Fruit fly (Drosophila melanogaster) whole organism, embryonic: Measurements from ENCODE around the gene Cadps.

Experiments
- Antp ChIP-seq: fragments of 200-800 bp; sonication (Bioruptor generic); optimal IDR thresholded peaks from 3 replicates; lab custom pipeline; 2016; ENCODE audit warnings: missing biosample characterization, missing genetic modification characterization
- Bdp1 ChIP-seq: fragments of 200-800 bp; sonication (Bioruptor generic); optimal IDR thresholded peaks from 3 replicates; lab custom pipeline; 2016; ENCODE audit warnings: missing biosample characterization, missing genetic modification characterization
- CG10209 ChIP-seq: fragments of 200-800 bp; sonication (Bioruptor generic); optimal IDR thresholded peaks from 3 replicates; lab custom pipeline; 2017; ENCODE audit warnings: missing biosample characterization, mild to moderate bottlenecking, missing genetic modification characterization, missing genetic modification reagents
- CG11398 ChIP-seq: fragments of 200-800 bp; sonication (Bioruptor generic); optimal IDR thresholded peaks from 2 replicates; lab custom pipeline; 2016; ENCODE audit warnings: missing biosample characterization, missing genetic modification characterization
- CG11456 ChIP-seq: fragments of 200-800 bp; sonication (Bioruptor generic); IDR thresholded peaks from 3 replicates; pipeline ENCODE4 v1.3.6; 2022; ENCODE audit warnings: missing biosample characterization, missing genetic modification characterization
- CG11695 ChIP-seq: fragments of 200-800 bp; sonication (Bioruptor generic); IDR thresholded peaks from 3 replicates; pipeline ENCODE4 v1.3.6; 2022; ENCODE audit warnings: missing biosample characterization, missing genetic modification characterization
- CG12236 ChIP-seq: fragments of 200-800 bp; sonication (Bioruptor generic); optimal IDR thresholded peaks from 2 replicates; lab custom pipeline; 2016; ENCODE audit warnings: missing biosample characterization, missing genetic modification characterization
- CG12659 ChIP-seq: fragments of 200-800 bp; sonication (Bioruptor generic); optimal IDR thresholded peaks from 3 replicates; lab custom pipeline; 2017; ENCODE audit warnings: mild to moderate bottlenecking, missing biosample characterization, missing genetic modification reagents, missing genetic modification characterization
- CG12769 ChIP-seq: fragments of 200-800 bp; sonication (Bioruptor generic); optimal IDR thresholded peaks from 2 replicates; lab custom pipeline; 2019; ENCODE audit warnings: missing biosample characterization, mild to moderate bottlenecking, missing genetic modification characterization, moderate library complexity
- CG1603 ChIP-seq: fragments of 200-800 bp; sonication (Bioruptor generic); optimal IDR thresholded peaks from 2 replicates; lab custom pipeline; 2019; ENCODE audit warnings: missing biosample characterization, mild to moderate bottlenecking, missing genetic modification characterization, moderate library complexity
- CG17328 ChIP-seq: fragments of 200-800 bp; sonication (Bioruptor generic); IDR thresholded peaks from 2 replicates; pipeline ENCODE4 v1.3.6; 2022; ENCODE audit warnings: missing biosample characterization, missing genetic modification characterization
- CG17385 ChIP-seq: fragments of 200-800 bp; sonication (Bioruptor generic); optimal IDR thresholded peaks from 3 replicates; lab custom pipeline; 2018; ENCODE audit warnings: missing biosample characterization, mild to moderate bottlenecking, missing genetic modification characterization
- CG30020 ChIP-seq: fragments of 200-800 bp; optimal IDR thresholded peaks from 2 replicates; lab custom pipeline; 2019; ENCODE audit warnings: missing biosample characterization, mild to moderate bottlenecking, missing genetic modification characterization, moderate library complexity
- CG32772 ChIP-seq: fragments of 200-800 bp; sonication (Bioruptor generic); IDR thresholded peaks from 2 replicates; pipeline ENCODE4 v1.3.6; 2022; ENCODE audit warnings: missing biosample characterization, missing genetic modification characterization
- CG3281 ChIP-seq: fragments of 200-800 bp; sonication (Bioruptor generic); optimal IDR thresholded peaks from 3 replicates; lab custom pipeline; 2017; ENCODE audit warnings: missing biosample characterization, mild to moderate bottlenecking, missing genetic modification characterization
- CG4360 ChIP-seq: fragments of 200-800 bp; sonication (Bioruptor generic); IDR thresholded peaks from 2 replicates; pipeline ENCODE4 v1.3.6; 2022; ENCODE audit warnings: missing biosample characterization, missing genetic modification characterization
- CG5180 ChIP-seq: fragments of 200-800 bp; sonication (Bioruptor generic); optimal IDR thresholded peaks from 3 replicates; lab custom pipeline; 2017; ENCODE audit warnings: missing biosample characterization, missing genetic modification characterization, mild to moderate bottlenecking, moderate library complexity, missing genetic modification reagents
- CG5953 ChIP-seq: fragments of 200-800 bp; sonication (Bioruptor generic); IDR thresholded peaks from 2 replicates; pipeline ENCODE4 v1.3.6; 2022; ENCODE audit warnings: missing biosample characterization, missing genetic modification characterization
- CG8388 ChIP-seq: fragments of 200-800 bp; sonication (Bioruptor generic); optimal IDR thresholded peaks from 2 replicates; lab custom pipeline; 2019; ENCODE audit warnings: missing biosample characterization, mild to moderate bottlenecking, missing genetic modification characterization, moderate library complexity
- CG9797 ChIP-seq: fragments of 200-800 bp; sonication (Bioruptor generic); optimal IDR thresholded peaks from 3 replicates; lab custom pipeline; 2018; ENCODE audit warnings: missing biosample characterization, mild to moderate bottlenecking, missing genetic modification characterization
- CoRest ChIP-seq: fragments of 200-800 bp; sonication (Bioruptor generic); optimal IDR thresholded peaks from 3 replicates; lab custom pipeline; 2018; ENCODE audit warnings: missing biosample characterization, mild to moderate bottlenecking, missing genetic modification characterization, moderate library complexity
- Dfd ChIP-seq, 2 experiments: fragments of >200 bp; optimal IDR thresholded peaks; 2 replicates each; lab custom pipeline; 2017; ENCODE audit warnings: missing biosample characterization in 2 of 2, missing genetic modification characterization in 2 of 2
- Gsc ChIP-seq: fragments of 200-800 bp; sonication (Bioruptor generic); IDR thresholded peaks from 2 replicates; pipeline ENCODE4 v1.3.6; 2022; ENCODE audit warnings: missing biosample characterization, missing genetic modification characterization
- NC2α ChIP-seq: fragments of 200-800 bp; sonication (Bioruptor generic); optimal IDR thresholded peaks from 2 replicates; lab custom pipeline; 2016; ENCODE audit warnings: missing biosample characterization, missing genetic modification characterization
- Nf-YA ChIP-seq: fragments of 200-800 bp; sonication (Bioruptor generic); IDR thresholded peaks from 2 replicates; pipeline ENCODE4 v1.3.6; 2022; ENCODE audit warnings: missing biosample characterization, missing genetic modification characterization
- Xrp1 ChIP-seq: fragments of 200-800 bp; sonication (Bioruptor generic); IDR thresholded peaks from 2 replicates; pipeline ENCODE4 v1.3.6; 2022; ENCODE audit warnings: missing biosample characterization, missing genetic modification characterization
- al ChIP-seq: fragments of 200-800 bp; sonication (Bioruptor generic); IDR thresholded peaks from 2 replicates; pipeline ENCODE4 v1.3.6; 2022; ENCODE audit warnings: missing biosample characterization, missing genetic modification characterization
- ash1 ChIP-seq: fragments of 200-800 bp; sonication (Bioruptor generic); optimal IDR thresholded peaks from 2 replicates; lab custom pipeline; 2018; ENCODE audit warnings: missing biosample characterization, mild to moderate bottlenecking, missing genetic modification characterization
- caup ChIP-seq: fragments of 200-800 bp; sonication (Bioruptor generic); optimal IDR thresholded peaks from 3 replicates; lab custom pipeline; 2017; ENCODE audit warnings: missing biosample characterization, mild to moderate bottlenecking, missing genetic modification characterization, moderate library complexity; ENCODE audit not compliant: severe bottlenecking
- ci ChIP-seq: fragments of 200-800 bp; sonication (Bioruptor generic); IDR thresholded peaks from 3 replicates; pipeline ENCODE4 v1.3.6; 2022; ENCODE audit warnings: missing biosample characterization, missing genetic modification characterization
- cwo ChIP-seq: fragments of 200-800 bp; sonication (Bioruptor generic); optimal IDR thresholded peaks from 3 replicates; lab custom pipeline; 2017; ENCODE audit warnings: missing biosample characterization, missing genetic modification characterization, mild to moderate bottlenecking, moderate library complexity, missing genetic modification reagents
- dati ChIP-seq: fragments of 200-800 bp; sonication (Bioruptor generic); IDR thresholded peaks from 2 replicates; pipeline ENCODE4 v1.3.6; 2022; ENCODE audit warnings: missing biosample characterization, missing genetic modification characterization
- dmrt11E ChIP-seq: fragments of 200-800 bp; sonication (Bioruptor generic); optimal IDR thresholded peaks from 3 replicates; lab custom pipeline; 2018; ENCODE audit warnings: missing biosample characterization, mild to moderate bottlenecking, missing genetic modification characterization, moderate library complexity
- fru ChIP-seq: fragments of >200 bp; optimal IDR thresholded peaks from 2 replicates; lab custom pipeline; 2017
- gfzf ChIP-seq: fragments of 200-800 bp; sonication (Bioruptor generic); optimal IDR thresholded peaks from 2 replicates; lab custom pipeline; 2016; ENCODE audit warnings: missing biosample characterization, mild to moderate bottlenecking, missing genetic modification characterization, moderate library complexity
- hth ChIP-seq: fragments of >200 bp; optimal IDR thresholded peaks from 2 replicates; lab custom pipeline; 2017; ENCODE audit warnings: inconsistent platforms
- insv ChIP-seq, 2 experiments: fragments of 200-800 bp; sonication (Bioruptor generic); optimal IDR thresholded peaks; 3 replicates each; lab custom pipeline; 2016 to 2018; ENCODE audit warnings: missing biosample characterization in 2 of 2, missing genetic modification characterization in 2 of 2
- jigr1 ChIP-seq: fragments of 200-800 bp; sonication (Bioruptor generic); IDR thresholded peaks from 3 replicates; pipeline ENCODE4 v1.3.6; 2022; ENCODE audit warnings: missing biosample characterization, missing genetic modification characterization
- ken ChIP-seq: fragments of 200-800 bp; sonication (Bioruptor generic); IDR thresholded peaks from 3 replicates; pipeline ENCODE4 v1.3.6; 2022; ENCODE audit warnings: missing biosample characterization, missing genetic modification characterization
- lbe ChIP-seq: fragments of 200-800 bp; sonication (Bioruptor generic); optimal IDR thresholded peaks from 2 replicates; lab custom pipeline; 2016; ENCODE audit warnings: missing biosample characterization, mild to moderate bottlenecking, missing genetic modification characterization
- nerfin-1 ChIP-seq: fragments of 200-800 bp; sonication (Bioruptor generic); optimal IDR thresholded peaks from 3 replicates; lab custom pipeline; 2019; ENCODE audit warnings: missing biosample characterization, mild to moderate bottlenecking, missing genetic modification characterization, moderate library complexity
- pfk ChIP-seq: fragments of 200-800 bp; sonication (Bioruptor generic); optimal IDR thresholded peaks from 2 replicates; lab custom pipeline; 2018; ENCODE audit warnings: missing biosample characterization, mild to moderate bottlenecking, missing genetic modification characterization, moderate library complexity
- sc ChIP-seq, 3 experiments: fragments of >200 bp in 2 of 3; fragments of 200-800 bp in 1 of 3; sonication (Bioruptor generic) in 1 of 3; optimal IDR thresholded peaks; 2 replicates in 2 of 3; 3 replicates in 1 of 3; lab custom pipeline; 2017; ENCODE audit warnings: mild to moderate bottlenecking in 1 of 3, missing biosample characterization in 1 of 3, missing genetic modification characterization in 1 of 3, missing genetic modification reagents in 1 of 3
- sens-2 ChIP-seq: fragments of 200-800 bp; sonication (Bioruptor generic); IDR thresholded peaks from 2 replicates; pipeline ENCODE4 v1.3.6; 2022; ENCODE audit warnings: missing biosample characterization, missing genetic modification characterization
- shn ChIP-seq: fragments of 200-800 bp; sonication (Bioruptor generic); optimal IDR thresholded peaks from 3 replicates; lab custom pipeline; 2016; ENCODE audit warnings: missing biosample characterization, missing genetic modification characterization
- slbo ChIP-seq: fragments of 200-800 bp; sonication (Bioruptor generic); IDR thresholded peaks from 2 replicates; pipeline ENCODE4 v1.3.6; 2022; ENCODE audit warnings: missing biosample characterization, missing genetic modification characterization
- sqz ChIP-seq: fragments of 200-800 bp; sonication (Bioruptor generic); optimal IDR thresholded peaks from 3 replicates; lab custom pipeline; 2018; ENCODE audit warnings: missing biosample characterization, mild to moderate bottlenecking, missing genetic modification characterization
- tap ChIP-seq: fragments of 200-800 bp; optimal IDR thresholded peaks from 3 replicates; lab custom pipeline; 2019; ENCODE audit warnings: missing biosample characterization, mild to moderate bottlenecking, missing genetic modification characterization, moderate library complexity
- tgo ChIP-seq: fragments of 200-800 bp; sonication (Bioruptor generic); IDR thresholded peaks from 3 replicates; pipeline ENCODE4 v1.3.6; 2022; ENCODE audit warnings: missing biosample characterization, missing genetic modification characterization
- twi ChIP-seq: fragments of 200-800 bp; optimal IDR thresholded peaks from 2 replicates; lab custom pipeline; 2019; ENCODE audit warnings: missing biosample characterization, mild to moderate bottlenecking, missing genetic modification characterization, moderate library complexity
- zfh1 ChIP-seq: fragments of 200-800 bp; sonication (Bioruptor generic); IDR thresholded peaks from 3 replicates; pipeline ENCODE4 v1.3.6; 2022; ENCODE audit warnings: missing biosample characterization, missing genetic modification characterization

The Cadps gene

DNA sequence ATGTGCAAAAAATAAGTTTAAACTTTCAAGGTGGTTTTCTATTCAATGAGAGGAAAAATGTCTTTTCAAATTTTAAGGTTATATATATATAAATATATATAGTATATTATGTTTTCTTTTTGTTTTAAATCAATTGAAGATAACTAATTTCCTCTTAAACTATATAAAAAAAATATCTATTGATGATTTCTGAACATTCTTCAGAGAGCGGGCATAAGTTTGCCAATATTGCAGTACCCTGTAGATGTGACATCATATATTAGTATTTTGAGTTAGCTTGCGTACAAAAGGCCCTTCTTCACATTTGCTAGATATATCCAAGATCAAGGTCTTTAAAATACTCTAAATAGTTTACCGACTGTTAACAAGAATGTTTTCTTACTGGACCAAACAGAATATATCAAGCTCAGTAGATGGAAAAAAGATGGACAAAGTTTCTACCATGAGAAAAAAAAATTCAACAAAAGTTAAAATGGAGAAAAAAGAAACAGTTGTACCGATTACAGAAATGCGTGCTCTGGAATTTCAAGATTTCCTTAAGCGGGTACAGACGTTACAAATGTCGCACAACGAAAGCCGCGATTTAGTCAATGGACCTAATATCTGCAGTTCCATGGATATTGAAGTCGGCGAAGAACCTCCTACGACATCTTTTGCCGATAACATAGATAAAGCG lies 11.8 kb upstream of the Cadps start (continued):
- TF ChIP-seq slbo (GFP tag; lab: Robert Waterston, UW), result no peak
- peak; percentile 41 for TF ChIP-seq CG12659
- no peak for TF ChIP-seq gfzf (GFP tag; lab: Kevin White, UChicago)
- TF ChIP-seq CG9797 (GFP tag; lab: Kevin White, UChicago), result no peak
- TF ChIP-seq Antp, result no peak
- TF ChIP-seq shn (GFP tag; lab: Kevin White, UChicago), result no peak
- no peak for TF ChIP-seq twi
- TF ChIP-seq CG32772 (GFP tag; lab: Robert Waterston, UW), result no peak
- no peak for TF ChIP-seq Dfd (GFP tag; optimal IDR thresholded peaks at IDR 0.05; lab: Kevin White, UChicago)
- TF ChIP-seq dmrt11E, result no peak
- TF ChIP-seq CG30020 (tag; lab: Kevin White, UChicago), result peak; percentile 93
- no peak for TF ChIP-seq tgo (GFP tag; lab: Robert Waterston, UW)
- TF ChIP-seq sens-2, result no peak
- no peak for TF ChIP-seq CG11456 (GFP tag; lab: Robert Waterston, UW)
- no peak for TF ChIP-seq sc (optimal IDR thresholded peaks at IDR 0.05; lab: Kevin White, UChicago)
- peak; percentile 2 for TF ChIP-seq sc (GFP tag; optimal IDR thresholded peaks at IDR 0.05; lab: Kevin White, UChicago)
- TF ChIP-seq insv (GFP tag; optimal IDR thresholded peaks at IDR 0.05; lab: Kevin White, UChicago), result no peak
- TF ChIP-seq CG3281 (GFP tag; lab: Kevin White, UChicago), result peak; percentile 44
- TF ChIP-seq CG12769 (tag; lab: Kevin White, UChicago), result no peak
- TF ChIP-seq Bdp1 (GFP tag; lab: Kevin White, UChicago), result no peak
- TF ChIP-seq Xrp1 (GFP tag; lab: Robert Waterston, UW), result no peak; the same call in 1 of the 2 replicates
- no peak for TF ChIP-seq CG17328 (GFP tag; lab: Robert Waterston, UW)
- no peak for TF ChIP-seq Nf-YA (GFP tag; lab: Robert Waterston, UW)
- TF ChIP-seq ash1, result no peak
- no peak for TF ChIP-seq CG4360 (GFP tag; lab: Robert Waterston, UW)
- TF ChIP-seq CoRest (tag; lab: Kevin White, UChicago), result no peak
- TF ChIP-seq cwo (GFP tag; lab: Kevin White, UChicago), result no peak
- TF ChIP-seq CG5180 (GFP tag; lab: Kevin White, UChicago), result no peak
- no peak for TF ChIP-seq CG1603 (tag; lab: Kevin White, UChicago)
- TF ChIP-seq CG8388 (GFP tag; lab: Kevin White, UChicago), result no peak
- TF ChIP-seq tap (tag; lab: Kevin White, UChicago), result peak; percentile 10
- TF ChIP-seq CG5953 (GFP tag; lab: Robert Waterston, UW), result no peak
- no peak for TF ChIP-seq ken (GFP tag; lab: Robert Waterston, UW)
- TF ChIP-seq al, result no peak
- no peak for TF ChIP-seq nerfin-1 (tag; lab: Kevin White, UChicago)
- TF ChIP-seq hth (lab: Kevin White, UChicago), result no peak
- TF ChIP-seq jigr1 (GFP tag; lab: Robert Waterston, UW), result no peak
- no peak; the same call in 1 of the 2 replicates for TF ChIP-seq dati (GFP tag; lab: Robert Waterston, UW)
- TF ChIP-seq CG17385, result peak; percentile 50
- no peak for TF ChIP-seq sqz (GFP tag; lab: Kevin White, UChicago)
- no peak for TF ChIP-seq CG10209 (GFP tag; lab: Kevin White, UChicago)
- TF ChIP-seq ci, result no peak
- TF ChIP-seq lbe (GFP tag; lab: Kevin White, UChicago), result no peak
- no peak for TF ChIP-seq CG12236 (GFP tag; lab: Kevin White, UChicago)
- TF ChIP-seq Gsc (GFP tag; lab: Robert Waterston, UW), result no peak
- TF ChIP-seq pfk (GFP tag; lab: Kevin White, UChicago), result no peak
- no peak for TF ChIP-seq caup (GFP tag; lab: Kevin White, UChicago)
- no peak for TF ChIP-seq CG11695 (GFP tag; lab: Robert Waterston, UW)
- TF ChIP-seq CG11398 (GFP tag; lab: Kevin White, UChicago), result no peak
- no peak for TF ChIP-seq zfh1 (GFP tag; lab: Robert Waterston, UW)
- no peak for TF ChIP-seq fru (lab: Kevin White, UChicago)
- TF ChIP-seq NC2α (GFP tag; lab: Kevin White, UChicago), result no peak
